Worm (Caenorhabditis elegans) whole organism, midembryonic: ENCODE measurements around the gene ZK1098.2.

Source experiments
- T22C8.4 ChIP-seq: fragments of 200-800 bp; sonication (Bioruptor generic); IDR thresholded peaks from 2 replicates; pipeline ENCODE4 v1.3.6; 2022; ENCODE audit warnings: missing genetic modification characterization, missing compliant biosample characterization
- cog-1 ChIP-seq: sonication (generic microtip); optimal IDR thresholded peaks from 2 replicates; lab custom pipeline; 2016; ENCODE audit warnings: missing genetic modification characterization, missing compliant biosample characterization
- flt-1 ChIP-seq: fragments of 200-800 bp; sonication (Bioruptor generic); IDR thresholded peaks from 2 replicates; pipeline ENCODE4 v1.3.6; 2022; ENCODE audit warnings: missing genetic modification characterization, missing compliant biosample characterization
- klf-2 ChIP-seq: fragments of 200-800 bp; sonication (Bioruptor generic); conservative IDR thresholded peaks from 2 replicates; pipeline ENCODE4 v1.3.6; 2022; ENCODE audit warnings: missing genetic modification reagents, missing genetic modification characterization, missing compliant biosample characterization
- med-1 ChIP-seq: sonication (generic microtip); optimal IDR thresholded peaks from 2 replicates; lab custom pipeline; 2017; ENCODE audit warnings: missing genetic modification characterization, mild to moderate bottlenecking, missing compliant biosample characterization, antibody characterized with exemption, missing genetic modification reagents; ENCODE audit not compliant: insufficient read depth
- ref-1 ChIP-seq: fragments of 200-800 bp; sonication (Bioruptor generic); conservative IDR thresholded peaks from 2 replicates; pipeline ENCODE4 v1.3.6; 2022; ENCODE audit warnings: missing genetic modification reagents, missing genetic modification characterization, missing compliant biosample characterization
- ztf-23 ChIP-seq: fragments of 200-800 bp; sonication (Bioruptor generic); IDR thresholded peaks from 2 replicates; pipeline ENCODE4 v1.3.6; 2022; ENCODE audit warnings: missing genetic modification reagents, missing genetic modification characterization, missing compliant biosample characterization
- ztf-29 ChIP-seq: fragments of 200-800 bp; sonication (Bioruptor generic); IDR thresholded peaks from 2 replicates; pipeline ENCODE4 v1.3.6; 2022; ENCODE audit warnings: missing genetic modification reagents, missing genetic modification characterization, missing compliant biosample characterization

DNA sequence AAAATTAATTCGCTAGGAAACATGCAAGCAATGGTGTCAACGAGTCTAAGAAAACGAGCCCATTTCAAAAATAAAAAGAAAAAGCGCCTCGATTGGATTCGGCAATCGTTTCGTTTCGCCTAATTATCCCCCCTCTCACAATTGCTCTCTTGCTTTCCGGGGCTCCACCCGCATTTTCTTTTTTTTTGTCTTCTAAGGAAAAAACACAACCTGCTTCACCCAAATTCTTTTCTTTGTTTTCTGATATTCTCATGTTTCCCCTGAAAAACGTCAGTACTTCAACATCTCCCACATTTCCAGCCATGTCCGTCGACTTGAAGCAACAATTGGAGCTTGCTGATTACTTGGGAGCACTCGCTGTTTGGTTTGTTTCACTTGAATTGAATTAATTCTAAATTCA lies 40.5 kb upstream of the ZK1098.2 start, which contains the start of gene nlp-36:
- TF ChIP-seq cog-1 (no peak), med-1 (no peak), klf-2 (no peak), flt-1 (GFP tag; lab: Robert Waterston, UW) (no peak), ztf-29 (GFP tag; lab: Robert Waterston, UW) (no peak), T22C8.4 (GFP tag; lab: Robert Waterston, UW) (no peak), ztf-23 (GFP tag; lab: Robert Waterston, UW) (no peak), ref-1 (no peak)
